Fruit fly (Drosophila melanogaster) whole organism, prepupa: ENCODE measurements around the gene ETHR.
A peak's percentile ranks its signal among the peaks of the same experiment; 100 is the strongest.

Experiments
- Blimp-1 ChIP-seq: fragments of 200-800 bp; sonication (Bioruptor generic); optimal IDR thresholded peaks from 3 replicates; lab custom pipeline; 2017; ENCODE audit warnings: missing biosample characterization, missing genetic modification characterization, mild to moderate bottlenecking, moderate library complexity, missing genetic modification reagents
- CG10669 ChIP-seq: fragments of 200-800 bp; sonication (Bioruptor generic); optimal IDR thresholded peaks from 3 replicates; lab custom pipeline; 2018; ENCODE audit warnings: missing biosample characterization, mild to moderate bottlenecking, missing genetic modification characterization, moderate library complexity
- CG11294 ChIP-seq: fragments of 200-800 bp; sonication (Bioruptor generic); IDR thresholded peaks from 2 replicates; pipeline ENCODE4 v1.3.6; 2022; ENCODE audit warnings: missing biosample characterization, missing genetic modification characterization
- CG11762 ChIP-seq: fragments of 200-800 bp; sonication (Bioruptor generic); optimal IDR thresholded peaks from 3 replicates; lab custom pipeline; 2016; ENCODE audit warnings: missing biosample characterization, missing genetic modification characterization; ENCODE audit not compliant: insufficient read depth
- CG11902 ChIP-seq: fragments of 200-800 bp; sonication (Bioruptor generic); optimal IDR thresholded peaks from 3 replicates; lab custom pipeline; 2016; ENCODE audit warnings: missing biosample characterization, missing genetic modification characterization
- CG15336 ChIP-seq: fragments of 200-800 bp; sonication (Bioruptor generic); IDR thresholded peaks from 2 replicates; pipeline ENCODE4 v1.3.6; 2022; ENCODE audit warnings: missing biosample characterization, missing genetic modification characterization
- CG1621 ChIP-seq: fragments of 200-800 bp; sonication (Bioruptor generic); optimal IDR thresholded peaks from 3 replicates; lab custom pipeline; 2018; ENCODE audit warnings: missing biosample characterization, mild to moderate bottlenecking, missing genetic modification characterization
- CG16779 ChIP-seq: fragments of 200-800 bp; sonication (Bioruptor generic); optimal IDR thresholded peaks from 3 replicates; lab custom pipeline; 2017; ENCODE audit warnings: missing biosample characterization, mild to moderate bottlenecking, missing genetic modification characterization
- CG3032 ChIP-seq: fragments of 200-800 bp; optimal IDR thresholded peaks from 2 replicates; lab custom pipeline; 2019; ENCODE audit warnings: missing biosample characterization, mild to moderate bottlenecking, missing genetic modification characterization, moderate library complexity
- CG31627 ChIP-seq: fragments of 200-800 bp; sonication (Bioruptor generic); optimal IDR thresholded peaks from 3 replicates; lab custom pipeline; 2016; ENCODE audit warnings: missing biosample characterization, missing genetic modification characterization
- CG32006 ChIP-seq: fragments of 200-800 bp; sonication (Bioruptor generic); optimal IDR thresholded peaks from 3 replicates; lab custom pipeline; 2017; ENCODE audit warnings: missing biosample characterization, mild to moderate bottlenecking, missing genetic modification characterization
- CG34406 ChIP-seq: fragments of 200-800 bp; sonication (Bioruptor generic); optimal IDR thresholded peaks from 3 replicates; lab custom pipeline; 2016; ENCODE audit warnings: missing biosample characterization, missing genetic modification characterization
- CG3919 ChIP-seq: fragments of 200-800 bp; sonication (Bioruptor generic); optimal IDR thresholded peaks from 3 replicates; lab custom pipeline; 2016; ENCODE audit warnings: missing biosample characterization, missing genetic modification characterization
- CG4318 ChIP-seq: fragments of 200-800 bp; sonication (Bioruptor generic); optimal IDR thresholded peaks from 3 replicates; lab custom pipeline; 2017; ENCODE audit warnings: missing biosample characterization, mild to moderate bottlenecking, missing genetic modification characterization
- CG6163 ChIP-seq: fragments of 200-800 bp; sonication (Bioruptor generic); IDR thresholded peaks from 3 replicates; pipeline ENCODE4 v1.3.6; 2022; ENCODE audit warnings: missing biosample characterization, missing genetic modification characterization
- CG6276 ChIP-seq: fragments of 200-800 bp; sonication (Bioruptor generic); optimal IDR thresholded peaks from 2 replicates; lab custom pipeline; 2017; ENCODE audit warnings: missing biosample characterization, mild to moderate bottlenecking, missing genetic modification characterization
- CG6808 ChIP-seq: fragments of 200-800 bp; sonication (Bioruptor generic); optimal IDR thresholded peaks from 3 replicates; lab custom pipeline; 2017; ENCODE audit warnings: missing biosample characterization, missing genetic modification characterization, mild to moderate bottlenecking, moderate library complexity, missing genetic modification reagents
- CG6854 ChIP-seq: fragments of 200-800 bp; sonication (Bioruptor generic); optimal IDR thresholded peaks from 2 replicates; lab custom pipeline; 2017; ENCODE audit warnings: missing biosample characterization, mild to moderate bottlenecking, missing genetic modification characterization
- CG8319 ChIP-seq: fragments of 200-800 bp; sonication (Bioruptor generic); optimal IDR thresholded peaks from 3 replicates; lab custom pipeline; 2016; ENCODE audit warnings: missing biosample characterization, missing genetic modification characterization
- CG8632 ChIP-seq: fragments of 200-800 bp; sonication (Bioruptor generic); optimal IDR thresholded peaks from 3 replicates; lab custom pipeline; 2016; ENCODE audit warnings: missing biosample characterization, missing genetic modification characterization
- CG9139 ChIP-seq: fragments of 200-800 bp; sonication (Bioruptor generic); optimal IDR thresholded peaks from 3 replicates; lab custom pipeline; 2017; ENCODE audit warnings: missing biosample characterization, mild to moderate bottlenecking, missing genetic modification characterization
- Eip75B ChIP-seq: fragments of 200-800 bp; sonication (Bioruptor generic); optimal IDR thresholded peaks from 3 replicates; lab custom pipeline; 2016; ENCODE audit warnings: missing biosample characterization, missing genetic modification characterization
- Eip78C ChIP-seq: fragments of 200-800 bp; sonication (Bioruptor generic); peaks from one replicate; lab custom pipeline; 2016; ENCODE audit warnings: missing biosample characterization, missing genetic modification characterization
- Ets21C ChIP-seq: fragments of 200-800 bp; sonication (Bioruptor generic); optimal IDR thresholded peaks from 3 replicates; lab custom pipeline; 2016; ENCODE audit warnings: missing biosample characterization, missing genetic modification characterization
- Ets96B ChIP-seq: fragments of 200-800 bp; optimal IDR thresholded peaks from 2 replicates; lab custom pipeline; 2019; ENCODE audit warnings: missing biosample characterization, mild to moderate bottlenecking, missing genetic modification characterization, moderate library complexity
- Gug ChIP-seq: fragments of 200-800 bp; sonication (Bioruptor generic); IDR thresholded peaks from 2 replicates; pipeline ENCODE4 v1.3.6; 2022; ENCODE audit warnings: missing biosample characterization, missing genetic modification characterization
- Hr4 ChIP-seq: fragments of 200-800 bp; sonication (Bioruptor generic); optimal IDR thresholded peaks from 3 replicates; lab custom pipeline; 2016; ENCODE audit warnings: missing biosample characterization, missing genetic modification characterization
- Lpt ChIP-seq: fragments of 200-800 bp; sonication (Bioruptor generic); optimal IDR thresholded peaks from 3 replicates; lab custom pipeline; 2016; ENCODE audit warnings: missing biosample characterization, missing genetic modification characterization
- OdsH ChIP-seq: fragments of 200-800 bp; sonication (Bioruptor generic); optimal IDR thresholded peaks from 3 replicates; lab custom pipeline; 2016; ENCODE audit warnings: missing biosample characterization, missing genetic modification characterization
- Smox ChIP-seq: fragments of 200-800 bp; sonication (Bioruptor generic); optimal IDR thresholded peaks from 3 replicates; lab custom pipeline; 2016; ENCODE audit warnings: missing biosample characterization, missing genetic modification characterization
- Sox102F ChIP-seq: fragments of 200-800 bp; sonication (Bioruptor generic); optimal IDR thresholded peaks from 2 replicates; lab custom pipeline; 2016; ENCODE audit warnings: missing biosample characterization, mild to moderate bottlenecking, missing genetic modification characterization
- Sox14 ChIP-seq: fragments of 200-800 bp; sonication (Bioruptor generic); optimal IDR thresholded peaks from 3 replicates; lab custom pipeline; 2016; ENCODE audit warnings: missing biosample characterization, missing genetic modification characterization
- Sox15 ChIP-seq: fragments of 200-800 bp; sonication (Bioruptor generic); optimal IDR thresholded peaks from 3 replicates; lab custom pipeline; 2016; ENCODE audit warnings: missing biosample characterization, missing genetic modification characterization
- achi ChIP-seq: fragments of 200-800 bp; sonication (Bioruptor generic); optimal IDR thresholded peaks from 3 replicates; lab custom pipeline; 2016; ENCODE audit warnings: missing biosample characterization, missing genetic modification characterization
- cyc ChIP-seq: fragments of 200-800 bp; sonication (Bioruptor generic); optimal IDR thresholded peaks from 3 replicates; lab custom pipeline; 2016; ENCODE audit warnings: missing biosample characterization, missing genetic modification characterization
- dac ChIP-seq: fragments of 200-800 bp; sonication (Bioruptor generic); optimal IDR thresholded peaks from 2 replicates; lab custom pipeline; 2017; ENCODE audit warnings: missing biosample characterization, mild to moderate bottlenecking, missing genetic modification characterization
- esn ChIP-seq: fragments of 200-800 bp; sonication (Bioruptor generic); optimal IDR thresholded peaks from 2 replicates; lab custom pipeline; 2016; ENCODE audit warnings: missing biosample characterization, mild to moderate bottlenecking, missing genetic modification characterization, moderate library complexity
- fd59A ChIP-seq: fragments of 200-800 bp; sonication (Bioruptor generic); optimal IDR thresholded peaks from 2 replicates; lab custom pipeline; 2017; ENCODE audit warnings: missing biosample characterization, mild to moderate bottlenecking, missing genetic modification characterization, missing genetic modification reagents
- fkh ChIP-seq: fragments of 200-800 bp; sonication (Bioruptor generic); optimal IDR thresholded peaks from 3 replicates; lab custom pipeline; 2017; ENCODE audit warnings: missing biosample characterization, mild to moderate bottlenecking, missing genetic modification characterization, moderate library complexity
- lz ChIP-seq: fragments of 200-800 bp; sonication (Bioruptor generic); optimal IDR thresholded peaks from 3 replicates; lab custom pipeline; 2016; ENCODE audit warnings: missing biosample characterization, missing genetic modification characterization
- salr ChIP-seq, 2 experiments: fragments of 200-800 bp; sonication (Bioruptor generic); optimal IDR thresholded peaks; 3 replicates each; lab custom pipeline; 2016 to 2018; ENCODE audit warnings: missing biosample characterization in 2 of 2, missing genetic modification characterization in 2 of 2, mild to moderate bottlenecking in 1 of 2
- spab ChIP-seq: fragments of 200-800 bp; sonication (Bioruptor generic); optimal IDR thresholded peaks from 2 replicates; lab custom pipeline; 2017; ENCODE audit warnings: missing biosample characterization, mild to moderate bottlenecking, missing genetic modification characterization, missing genetic modification reagents
- svp ChIP-seq: fragments of 200-800 bp; sonication (Bioruptor generic); peaks from one replicate; lab custom pipeline; 2016; ENCODE audit warnings: missing biosample characterization, missing genetic modification characterization
- topi ChIP-seq: fragments of 200-800 bp; sonication (Bioruptor generic); optimal IDR thresholded peaks from 3 replicates; lab custom pipeline; 2016; ENCODE audit warnings: missing biosample characterization, missing genetic modification characterization
- vri ChIP-seq: fragments of 200-800 bp; sonication (Bioruptor generic); optimal IDR thresholded peaks from 3 replicates; lab custom pipeline; 2016; ENCODE audit warnings: missing biosample characterization, mild to moderate bottlenecking, missing genetic modification characterization

The ETHR gene

DNA sequence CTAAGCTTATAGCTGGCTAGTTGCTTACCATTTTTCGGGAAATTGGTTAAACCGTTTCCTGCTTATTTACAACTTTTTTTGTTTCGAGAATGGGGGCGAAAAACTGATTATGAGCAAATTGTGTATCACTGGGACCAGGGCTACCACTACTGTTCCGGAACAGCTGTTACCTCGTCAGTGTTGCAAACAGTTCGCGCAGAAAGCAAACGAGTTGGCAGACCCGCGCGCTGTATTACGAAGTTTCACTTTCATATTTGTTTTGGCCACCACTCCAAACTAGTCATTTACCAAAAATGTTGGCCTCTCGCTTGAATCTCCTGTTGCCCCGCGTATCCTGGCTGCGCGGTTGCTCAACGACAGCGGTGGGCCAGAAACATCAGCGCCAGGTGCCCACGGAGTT, 23.1 kb downstream of the ETHR start, which contains the start of the genes AP-2sigma and Idi:
TSS of gene AP-2sigma (minus strand) at position 153 of the 400 bp plus-strand sequence.
TSS of gene Idi (plus strand) at position 204 of the 400 bp plus-strand sequence.
- TF ChIP-seq Eip78C (no peak), CG6276 (GFP tag; lab: Kevin White, UChicago) (no peak), fkh (GFP tag; lab: Kevin White, UChicago) (peak; percentile 82), CG10669 (GFP tag; lab: Kevin White, UChicago) (no peak), CG32006 (GFP tag; lab: Kevin White, UChicago) (no peak), CG11294 (no peak), cyc (GFP tag; lab: Kevin White, UChicago) (peak; percentile 14), Sox15 (GFP tag; lab: Kevin White, UChicago) (no peak), Smox (no peak), achi (GFP tag; lab: Kevin White, UChicago) (peak; percentile 23), CG11762 (GFP tag; lab: Kevin White, UChicago) (no peak), salr (GFP tag; optimal IDR thresholded peaks at IDR 0.05; lab: Kevin White, UChicago) (no peak), Blimp-1 (GFP tag; lab: Kevin White, UChicago) (peak; percentile 98), Ets21C (GFP tag; lab: Kevin White, UChicago) (no peak), Sox102F (GFP tag; lab: Kevin White, UChicago) (no peak), lz (peak; percentile 35), Hr4 (no peak), CG31627 (GFP tag; lab: Kevin White, UChicago) (peak; percentile 34), esn (GFP tag; lab: Kevin White, UChicago) (peak; percentile 51), Eip75B (GFP tag; lab: Kevin White, UChicago) (peak; percentile 1), OdsH (GFP tag; lab: Kevin White, UChicago) (no peak), CG8632 (GFP tag; lab: Kevin White, UChicago) (no peak), Lpt (GFP tag; lab: Kevin White, UChicago) (no peak), CG9139 (GFP tag; lab: Kevin White, UChicago) (no peak), CG34406 (GFP tag; lab: Kevin White, UChicago) (no peak), CG6163 (GFP tag; lab: Robert Waterston, UW) (peak; percentile 53; the same call in 2 of the 3 replicates), Gug (GFP tag; lab: Robert Waterston, UW) (no peak), Sox14 (GFP tag; lab: Kevin White, UChicago) (peak; percentile 61), CG6854 (GFP tag; lab: Kevin White, UChicago) (peak; percentile 44), dac (GFP tag; lab: Kevin White, UChicago) (peak; percentile 1), CG16779 (tag; lab: Kevin White, UChicago) (no peak), CG11902 (GFP tag; lab: Kevin White, UChicago) (no peak), spab (GFP tag; lab: Kevin White, UChicago) (no peak), fd59A (GFP tag; lab: Kevin White, UChicago) (no peak), svp (GFP tag; lab: Kevin White, UChicago) (peak; percentile 84), CG1621 (tag; lab: Kevin White, UChicago) (peak; percentile 44), CG3919 (GFP tag; lab: Kevin White, UChicago) (peak; percentile 43), CG3032 (tag; lab: Kevin White, UChicago) (peak; percentile 14), topi (peak; percentile 45), vri (GFP tag; lab: Kevin White, UChicago) (peak; percentile 66), CG6808 (GFP tag; lab: Kevin White, UChicago) (no peak), CG15336 (no peak), Ets96B (tag; lab: Kevin White, UChicago) (no peak), CG8319 (GFP tag; lab: Kevin White, UChicago) (no peak), CG4318 (no peak)
